Fruit fly (Drosophila melanogaster) whole organism, embryonic: ENCODE results near the gene CG15347.

Experiments used
- CG12219 ChIP-seq: fragments of 200-800 bp; sonication (Bioruptor generic); optimal IDR thresholded peaks from 3 replicates; lab custom pipeline; 2018; ENCODE audit warnings: missing biosample characterization, mild to moderate bottlenecking, missing genetic modification characterization
- CG1832 ChIP-seq: fragments of 200-800 bp; sonication (Bioruptor generic); optimal IDR thresholded peaks from 2 replicates; lab custom pipeline; 2017; ENCODE audit warnings: missing biosample characterization, mild to moderate bottlenecking, missing genetic modification characterization, inconsistent platforms
- CG2712 ChIP-seq: fragments of 200-800 bp; optimal IDR thresholded peaks from 3 replicates; lab custom pipeline; 2019; ENCODE audit warnings: missing biosample characterization, mild to moderate bottlenecking, missing genetic modification characterization, moderate library complexity
- CG7271 ChIP-seq: fragments of 200-800 bp; sonication (Bioruptor generic); optimal IDR thresholded peaks from 2 replicates; lab custom pipeline; 2018; ENCODE audit warnings: missing biosample characterization, mild to moderate bottlenecking, missing genetic modification characterization, moderate library complexity
- Sox102F ChIP-seq: fragments of 200-800 bp; sonication (Bioruptor generic); optimal IDR thresholded peaks from 2 replicates; lab custom pipeline; 2018; ENCODE audit warnings: missing biosample characterization, mild to moderate bottlenecking, missing genetic modification characterization, moderate library complexity
- Vsx1 ChIP-seq: fragments of 200-800 bp; sonication (Bioruptor generic); optimal IDR thresholded peaks from 2 replicates; lab custom pipeline; 2017; ENCODE audit warnings: missing biosample characterization, mild to moderate bottlenecking, missing genetic modification characterization, missing genetic modification reagents
- bcd ChIP-seq: fragments of 200-800 bp; sonication (Bioruptor generic); optimal IDR thresholded peaks from 2 replicates; lab custom pipeline; 2017; ENCODE audit warnings: missing biosample characterization, mild to moderate bottlenecking, missing genetic modification characterization
- bigmax ChIP-seq: fragments of 200-800 bp; sonication (Bioruptor generic); optimal IDR thresholded peaks from 2 replicates; lab custom pipeline; 2018; ENCODE audit warnings: missing biosample characterization, mild to moderate bottlenecking, missing genetic modification characterization
- cato ChIP-seq: fragments of 200-800 bp; sonication (Bioruptor generic); optimal IDR thresholded peaks from 2 replicates; lab custom pipeline; 2016; ENCODE audit warnings: missing biosample characterization, missing genetic modification characterization, borderline replicate concordance
- her ChIP-seq: fragments of 200-800 bp; sonication (Bioruptor generic); optimal IDR thresholded peaks from 2 replicates; lab custom pipeline; 2016; ENCODE audit warnings: missing biosample characterization, missing genetic modification characterization
- pzg ChIP-seq: fragments of 200-800 bp; sonication (Bioruptor generic); optimal IDR thresholded peaks from 3 replicates; lab custom pipeline; 2018; ENCODE audit warnings: missing biosample characterization, mild to moderate bottlenecking, missing genetic modification characterization, moderate library complexity

DNA sequence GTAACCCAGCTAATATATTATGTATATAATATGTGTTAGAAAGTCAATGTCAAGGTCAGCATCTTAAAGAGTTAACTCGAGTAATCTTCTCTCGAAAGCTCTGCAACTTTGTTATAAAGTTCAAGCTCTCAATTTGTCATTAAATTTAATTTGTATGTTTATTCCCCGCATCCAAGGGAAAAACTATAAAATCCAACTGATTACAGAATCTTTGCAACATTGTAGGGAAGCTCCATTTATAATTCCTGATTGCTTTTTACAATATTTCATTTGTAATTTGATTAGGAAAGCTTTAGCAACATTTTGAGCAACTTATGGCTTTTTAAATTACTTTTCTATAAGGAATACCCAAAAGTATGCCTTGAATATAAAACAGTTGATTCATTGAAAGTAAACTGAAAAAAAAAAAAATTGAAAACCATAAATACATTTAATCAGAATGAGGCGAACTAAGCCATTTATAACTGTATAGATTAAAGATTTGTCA lies 6.1 kb upstream of the CG15347 start:
- TF ChIP-seq cato (GFP tag; lab: Kevin White, UChicago) (no peak), CG2712 (tag; lab: Kevin White, UChicago) (no peak), bigmax (no peak), Sox102F (GFP tag; lab: Kevin White, UChicago) (no peak), CG7271 (tag; lab: Kevin White, UChicago) (no peak), CG12219 (GFP tag; lab: Kevin White, UChicago) (no peak), pzg (GFP tag; lab: Kevin White, UChicago) (no peak), Vsx1 (GFP tag; lab: Kevin White, UChicago) (no peak), bcd (GFP tag; lab: Kevin White, UChicago) (no peak), her (GFP tag; lab: Kevin White, UChicago) (no peak), CG1832 (GFP tag; lab: Kevin White, UChicago) (no peak)
